Worm (Caenorhabditis elegans) whole organism, early embryonic: Measurements from ENCODE around the gene F56D6.13.
"Not testable (repeated sequence)": the region's sequence is repeated elsewhere in the genome, so short reads cannot be mapped to it uniquely, and the experiment has no call there.

Experiments
- aly-1 ChIP-seq: sonication (generic microtip); optimal IDR thresholded peaks from 2 replicates; lab custom pipeline; 2016; ENCODE audit warnings: missing genetic modification characterization, missing compliant biosample characterization
- ama-1 ChIP-seq: fragments of 150-350 bp; optimal IDR thresholded peaks from 2 replicates; lab custom pipeline; 2014
- ceh-13 ChIP-seq: fragments of 200-800 bp; sonication (Bioruptor generic); optimal IDR thresholded peaks from 2 replicates; lab custom pipeline; 2018; ENCODE audit warnings: mild to moderate bottlenecking, missing genetic modification characterization, missing compliant biosample characterization
- flt-1 ChIP-seq: fragments of 200-800 bp; sonication (Bioruptor generic); IDR thresholded peaks from 2 replicates; pipeline ENCODE4 v1.3.6; 2022; ENCODE audit warnings: missing genetic modification characterization, missing compliant biosample characterization
- hnd-1 ChIP-seq: sonication (generic microtip); optimal IDR thresholded peaks from 2 replicates; lab custom pipeline; 2016; ENCODE audit warnings: missing genetic modification characterization, missing compliant biosample characterization
- scrt-1 ChIP-seq: fragments of 200-800 bp; sonication (Bioruptor generic); IDR thresholded peaks from 2 replicates; pipeline ENCODE4 v1.3.6; 2022; ENCODE audit warnings: missing genetic modification characterization, missing compliant biosample characterization

ce11 chrIV:3932408-3932807 lies 23.2 kb downstream of the F56D6.13 start, which contains the start of gene clec-70:
- not testable (repeated sequence) for TF ChIP-seq flt-1; ama-1; scrt-1 (GFP tag; lab: Robert Waterston, UW); hnd-1; ceh-13 (GFP tag; lab: Kevin White, UChicago); aly-1
